Fruit fly (Drosophila melanogaster) whole organism: Measurements from ENCODE around the gene CG3308.

ENCODE experiments used
- CG8478 ChIP-seq: fragments of >200 bp; optimal IDR thresholded peaks from 2 replicates; lab custom pipeline; 2018; ENCODE audit warnings: inconsistent platforms
- Dll ChIP-seq: fragments of >200 bp; optimal IDR thresholded peaks from 2 replicates; lab custom pipeline; 2017
- EcR ChIP-seq, 2 experiments: fragments of >200 bp; optimal IDR thresholded peaks; 2 replicates each; lab custom pipeline; 2017; ENCODE audit warnings: missing biosample characterization in 2 of 2, missing genetic modification characterization in 2 of 2, missing genetic modification reagents in 2 of 2
- pan ChIP-seq: fragments of >200 bp; optimal IDR thresholded peaks from 2 replicates; lab custom pipeline; 2017
- psq ChIP-seq: fragments of >200 bp; optimal IDR thresholded peaks from 2 replicates; lab custom pipeline; 2017
- usp ChIP-seq: fragments of >200 bp; optimal IDR thresholded peaks from 2 replicates; lab custom pipeline; 2017; ENCODE audit warnings: missing biosample characterization, missing genetic modification characterization, mixed read lengths

CG3308 gene

DNA sequence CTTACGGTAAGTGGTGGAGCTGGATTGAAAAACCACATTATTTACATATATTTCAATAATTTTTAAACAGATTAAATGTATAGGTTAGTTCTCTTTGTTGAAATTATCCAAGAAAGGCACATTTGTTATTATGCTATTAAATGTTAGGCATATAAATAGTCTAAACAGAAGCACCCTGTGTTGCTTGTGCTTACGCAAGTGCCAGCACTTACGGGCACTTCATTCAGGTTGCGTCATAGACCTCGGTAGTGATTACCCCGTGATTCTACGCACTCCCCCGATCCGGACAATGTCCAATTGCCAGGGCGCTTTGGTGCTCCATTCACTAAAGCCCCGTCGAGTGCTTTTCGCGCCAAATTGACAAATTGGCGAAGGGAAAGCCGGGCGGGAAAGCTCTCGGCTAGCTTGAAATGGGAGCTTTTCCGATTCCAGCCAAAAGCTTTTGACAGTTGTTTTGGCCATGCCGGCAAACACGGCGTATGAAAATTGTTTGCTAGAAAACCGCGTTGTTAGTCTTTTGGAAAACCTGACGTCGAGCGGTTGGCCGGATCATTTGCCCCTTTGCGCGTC is 27.0 kb downstream of the CG3308 start, which contains the start of gene ETHR:
Gene ETHR (plus strand): TSS at position 520 of the 570 bp plus-strand sequence.
- TF ChIP-seq Dll (lab: Kevin White, UChicago), result no peak
- no peak for TF ChIP-seq psq (lab: Kevin White, UChicago)
- no peak for TF ChIP-seq pan

- no peak for TF ChIP-seq psq (lab: Kevin White, UChicago)
- no peak for TF ChIP-seq CG8478 (lab: Kevin White, UChicago)
- TF ChIP-seq usp (GFP tag; lab: Kevin White, UChicago), result no peak
- no peak for TF ChIP-seq Dll (lab: Kevin White, UChicago)
- no peak for TF ChIP-seq pan
- TF ChIP-seq EcR (GFP tag; optimal IDR thresholded peaks at IDR 0.05; lab: Kevin White, UChicago), result no peak
Measured at dm6 chr3R:21245846-21246245, 27.8 kb downstream of the CG3308 start.

DNA sequence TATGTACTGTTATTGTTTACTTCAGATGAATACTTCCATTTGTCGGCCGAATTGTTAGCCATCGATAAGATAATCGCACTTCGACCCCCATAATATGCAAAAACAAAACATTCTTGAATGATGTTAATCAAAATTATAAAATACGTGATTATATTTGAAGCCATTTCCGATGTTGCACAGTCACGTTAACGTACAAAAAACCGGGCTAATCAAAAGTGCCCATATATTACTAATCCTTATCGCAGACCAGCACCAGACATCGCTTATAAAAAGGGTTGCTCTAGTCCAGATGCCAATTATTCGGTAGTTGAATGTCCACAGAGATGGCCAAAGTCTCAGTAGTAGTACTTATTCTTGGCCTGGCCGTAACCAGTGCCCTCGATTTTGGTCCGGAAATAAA is 31.3 kb downstream of the CG3308 start, which contains the start of gene CG5892:
Gene CG5892 (plus strand): TSS at position 301 of the 400 bp plus-strand sequence.
- TF ChIP-seq CG8478 (lab: Kevin White, UChicago) (no peak), pan (no peak), EcR (GFP tag; optimal IDR thresholded peaks at IDR 0.05; lab: Kevin White, UChicago) (no peak), psq (lab: Kevin White, UChicago) (no peak), Dll (lab: Kevin White, UChicago) (no peak), usp (GFP tag; lab: Kevin White, UChicago) (no peak)

DNA sequence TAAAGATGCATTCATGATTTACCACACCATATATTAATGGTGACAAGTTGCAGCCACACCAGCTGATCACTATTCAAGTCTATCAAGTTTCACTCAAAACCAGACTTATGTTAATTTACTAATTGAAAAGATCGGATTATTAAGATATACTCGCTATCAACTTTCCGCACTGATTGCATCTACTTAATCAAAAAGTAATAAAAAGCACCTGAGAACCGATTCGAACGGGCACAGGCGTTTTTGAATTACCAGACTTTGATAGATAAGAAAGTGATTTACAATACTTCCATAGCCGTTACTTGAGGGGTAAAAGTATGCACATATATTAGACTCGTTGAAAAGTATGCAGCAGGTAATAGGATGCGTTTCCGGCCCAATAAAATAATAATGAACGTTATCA is 32.3 kb downstream of the CG3308 start:
- TF ChIP-seq EcR (GFP tag; optimal IDR thresholded peaks at IDR 0.05; lab: Kevin White, UChicago), result no peak
- TF ChIP-seq Dll (lab: Kevin White, UChicago), result no peak
- no peak for TF ChIP-seq psq (lab: Kevin White, UChicago)
- no peak for TF ChIP-seq usp (GFP tag; lab: Kevin White, UChicago)
- no peak for TF ChIP-seq pan
- TF ChIP-seq CG8478 (lab: Kevin White, UChicago), result no peak

- TF ChIP-seq psq (lab: Kevin White, UChicago), result no peak
- TF ChIP-seq CG8478 (lab: Kevin White, UChicago), result no peak
- no peak for TF ChIP-seq usp (GFP tag; lab: Kevin White, UChicago)
Measured at dm6 chr3R:21237099-21237498, 36.5 kb downstream of the CG3308 start, which contains the start of gene e. TSS of gene e (minus strand) at chr3R:21237177.

DNA sequence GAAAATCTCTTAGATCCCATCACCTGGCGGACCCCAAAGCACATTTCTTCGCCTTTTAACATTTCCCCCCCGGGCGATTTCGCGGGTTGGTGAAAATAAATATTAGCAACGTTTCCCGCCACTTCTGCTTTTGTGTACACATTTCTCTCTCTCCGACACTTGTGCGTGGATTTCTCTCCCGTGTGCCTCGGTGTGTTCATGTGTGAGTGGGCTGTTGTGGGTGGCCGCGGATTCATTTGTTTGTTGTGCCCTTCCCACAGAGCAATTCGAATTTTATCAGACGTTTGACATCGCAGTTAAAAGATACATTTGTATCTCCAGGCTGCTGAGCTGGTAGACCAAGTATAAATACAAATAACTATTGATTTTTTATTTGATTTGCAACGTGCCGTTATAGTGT is 49.4 kb downstream of the CG3308 start:
- TF ChIP-seq usp (GFP tag; lab: Kevin White, UChicago) (no peak), pan (no peak), psq (lab: Kevin White, UChicago) (no peak), EcR (GFP tag; optimal IDR thresholded peaks at IDR 0.05; lab: Kevin White, UChicago) (no peak)

DNA sequence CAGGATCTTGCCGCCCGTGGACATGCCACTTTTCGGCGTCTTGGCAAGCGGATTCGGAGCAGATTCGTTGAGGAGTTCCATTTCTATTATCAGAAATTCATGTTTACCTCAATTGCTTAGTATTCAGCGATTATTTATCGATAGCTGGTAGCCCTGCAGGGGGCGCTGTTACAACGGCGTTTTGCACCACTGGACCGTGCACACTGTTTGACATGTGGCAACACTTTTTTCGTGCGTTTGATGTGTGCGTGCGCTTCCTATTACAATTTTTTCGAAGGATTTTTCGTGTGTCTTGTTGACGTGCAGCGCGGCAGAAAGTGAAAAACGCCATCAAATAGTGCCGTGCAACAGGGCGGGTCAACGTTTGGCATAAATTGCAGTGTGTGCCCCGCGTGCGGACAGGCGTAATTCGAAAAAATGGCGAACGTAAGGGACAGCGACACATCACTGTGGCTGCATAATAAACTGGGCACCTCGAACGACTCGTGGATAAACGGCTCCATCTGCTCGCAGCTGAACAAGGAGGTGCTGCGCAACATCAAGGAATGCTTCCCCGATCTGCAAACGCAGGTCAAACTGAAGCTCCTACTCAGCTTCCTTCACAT is 50.1 kb downstream of the CG3308 start, which contains the start of the genes CG3337 and Nelf-A:
Gene CG3337 (minus strand): TSS at position 132 of the 605 bp plus-strand sequence.
Gene Nelf-A (plus strand): TSS at position 252 of the 605 bp plus-strand sequence.
- no peak for TF ChIP-seq CG8478 (lab: Kevin White, UChicago)
- no peak for TF ChIP-seq psq (lab: Kevin White, UChicago)
- no peak for TF ChIP-seq EcR (GFP tag; optimal IDR thresholded peaks at IDR 0.05; lab: Kevin White, UChicago)
- TF ChIP-seq usp (GFP tag; lab: Kevin White, UChicago), result no peak
- no peak for TF ChIP-seq Dll (lab: Kevin White, UChicago)
- no peak for TF ChIP-seq pan
